Fruit fly (Drosophila melanogaster) whole organism, embryonic: Measurements from ENCODE around the gene PolQ.

Experiments used
- Aef1 ChIP-seq: fragments of 200-800 bp; sonication (Bioruptor generic); IDR thresholded peaks from 3 replicates; pipeline ENCODE4 v1.3.6; 2022; ENCODE audit warnings: missing biosample characterization, missing genetic modification characterization
- CG10147 ChIP-seq: fragments of 200-800 bp; sonication (Bioruptor generic); optimal IDR thresholded peaks from 2 replicates; lab custom pipeline; 2019; ENCODE audit warnings: missing biosample characterization, mild to moderate bottlenecking, missing genetic modification characterization, moderate library complexity
- CG10209 ChIP-seq: fragments of 200-800 bp; sonication (Bioruptor generic); optimal IDR thresholded peaks from 3 replicates; lab custom pipeline; 2017; ENCODE audit warnings: missing biosample characterization, mild to moderate bottlenecking, missing genetic modification characterization, missing genetic modification reagents
- CG12219 ChIP-seq: fragments of 200-800 bp; sonication (Bioruptor generic); optimal IDR thresholded peaks from 3 replicates; lab custom pipeline; 2018; ENCODE audit warnings: missing biosample characterization, mild to moderate bottlenecking, missing genetic modification characterization
- CG13296 ChIP-seq: fragments of 200-800 bp; sonication (Bioruptor generic); optimal IDR thresholded peaks from 3 replicates; lab custom pipeline; 2018; ENCODE audit warnings: missing biosample characterization, mild to moderate bottlenecking, missing genetic modification characterization
- CG13624 ChIP-seq: fragments of 200-800 bp; sonication (Bioruptor generic); optimal IDR thresholded peaks from 2 replicates; lab custom pipeline; 2016; ENCODE audit warnings: missing biosample characterization, missing genetic modification characterization
- CG15514 ChIP-seq: fragments of 200-800 bp; sonication (Bioruptor generic); optimal IDR thresholded peaks from 3 replicates; lab custom pipeline; 2017; ENCODE audit warnings: missing biosample characterization, missing genetic modification characterization, mild to moderate bottlenecking, moderate library complexity, missing genetic modification reagents
- CG1602 ChIP-seq: fragments of 200-800 bp; sonication (Bioruptor generic); optimal IDR thresholded peaks from 3 replicates; lab custom pipeline; 2016; ENCODE audit warnings: missing biosample characterization, missing genetic modification characterization
- CG18599 ChIP-seq: fragments of 200-800 bp; sonication (Bioruptor generic); optimal IDR thresholded peaks from 3 replicates; lab custom pipeline; 2017; ENCODE audit warnings: missing biosample characterization, missing genetic modification characterization, mild to moderate bottlenecking, moderate library complexity, missing genetic modification reagents
- CG2116 ChIP-seq: fragments of 200-800 bp; sonication (Bioruptor generic); optimal IDR thresholded peaks from 3 replicates; lab custom pipeline; 2018; ENCODE audit warnings: missing biosample characterization, mild to moderate bottlenecking, missing genetic modification characterization
- CG2712 ChIP-seq: fragments of 200-800 bp; optimal IDR thresholded peaks from 3 replicates; lab custom pipeline; 2019; ENCODE audit warnings: missing biosample characterization, mild to moderate bottlenecking, missing genetic modification characterization, moderate library complexity
- CG3281 ChIP-seq: fragments of 200-800 bp; sonication (Bioruptor generic); optimal IDR thresholded peaks from 3 replicates; lab custom pipeline; 2017; ENCODE audit warnings: missing biosample characterization, mild to moderate bottlenecking, missing genetic modification characterization
- CG6683 ChIP-seq: fragments of 200-800 bp; sonication (Bioruptor generic); optimal IDR thresholded peaks from 2 replicates; lab custom pipeline; 2017; ENCODE audit warnings: missing biosample characterization, mild to moderate bottlenecking, missing genetic modification characterization, missing genetic modification reagents
- CG6689 ChIP-seq: fragments of 200-800 bp; sonication (Bioruptor generic); IDR thresholded peaks from 2 replicates; pipeline ENCODE4 v1.3.6; 2022; ENCODE audit warnings: missing biosample characterization, missing genetic modification characterization
- CG6854 ChIP-seq: fragments of 200-800 bp; sonication (Bioruptor generic); optimal IDR thresholded peaks from 3 replicates; lab custom pipeline; 2017; ENCODE audit warnings: missing biosample characterization, mild to moderate bottlenecking, missing genetic modification characterization
- CG7556 ChIP-seq: fragments of 200-800 bp; sonication (Bioruptor generic); optimal IDR thresholded peaks from 2 replicates; lab custom pipeline; 2017; ENCODE audit warnings: missing biosample characterization, mild to moderate bottlenecking, missing genetic modification characterization
- CG7839 ChIP-seq: fragments of 200-800 bp; sonication (Bioruptor generic); optimal IDR thresholded peaks from 3 replicates; lab custom pipeline; 2018; ENCODE audit warnings: missing biosample characterization, mild to moderate bottlenecking, missing genetic modification characterization, moderate library complexity
- CG8281 ChIP-seq: fragments of 200-800 bp; sonication (Bioruptor generic); optimal IDR thresholded peaks from 2 replicates; lab custom pipeline; 2018; ENCODE audit warnings: missing biosample characterization, mild to moderate bottlenecking, missing genetic modification characterization, moderate library complexity
- CG9437 ChIP-seq: fragments of 200-800 bp; sonication (Bioruptor generic); optimal IDR thresholded peaks from 2 replicates; lab custom pipeline; 2018; ENCODE audit warnings: missing biosample characterization, mild to moderate bottlenecking, missing genetic modification characterization
- D ChIP-seq, 2 experiments: fragments of 200-800 bp in 1 of 2; fragments of >200 bp in 1 of 2; sonication (Bioruptor generic) in 1 of 2; optimal IDR thresholded peaks; 2 replicates in 1 of 2; 3 replicates in 1 of 2; lab custom pipeline; 2017; ENCODE audit warnings: mild to moderate bottlenecking in 1 of 2, missing biosample characterization in 1 of 2, missing genetic modification characterization in 1 of 2, missing genetic modification reagents in 1 of 2
- H15 ChIP-seq: fragments of 200-800 bp; sonication (Bioruptor generic); IDR thresholded peaks from 3 replicates; pipeline ENCODE4 v1.3.6; 2022; ENCODE audit warnings: missing biosample characterization, missing genetic modification characterization
- HmgZ ChIP-seq: fragments of 200-800 bp; sonication (Bioruptor generic); optimal IDR thresholded peaks from 2 replicates; lab custom pipeline; 2018; ENCODE audit warnings: missing biosample characterization, mild to moderate bottlenecking, missing genetic modification characterization
- Med ChIP-seq: fragments of 200-800 bp; sonication (Bioruptor generic); peaks from one replicate; lab custom pipeline; 2016; ENCODE audit warnings: missing biosample characterization, missing genetic modification characterization, mild to moderate bottlenecking, inconsistent platforms, moderate library complexity
- Opbp ChIP-seq: fragments of 200-800 bp; sonication (Bioruptor generic); IDR thresholded peaks from 3 replicates; pipeline ENCODE4 v1.3.6; 2022; ENCODE audit warnings: missing biosample characterization, missing genetic modification characterization; ENCODE audit not compliant: partially characterized antibody
- Xrp1 ChIP-seq: fragments of 200-800 bp; sonication (Bioruptor generic); IDR thresholded peaks from 2 replicates; pipeline ENCODE4 v1.3.6; 2022; ENCODE audit warnings: missing biosample characterization, missing genetic modification characterization
- bcd ChIP-seq: fragments of 200-800 bp; sonication (Bioruptor generic); optimal IDR thresholded peaks from 2 replicates; lab custom pipeline; 2017; ENCODE audit warnings: missing biosample characterization, mild to moderate bottlenecking, missing genetic modification characterization
- bowl ChIP-seq: fragments of 200-800 bp; sonication (Bioruptor generic); IDR thresholded peaks from 2 replicates; pipeline ENCODE4 v1.3.6; 2022; ENCODE audit warnings: missing biosample characterization, missing genetic modification characterization
- cas ChIP-seq: fragments of 200-800 bp; sonication (Bioruptor generic); IDR thresholded peaks from 2 replicates; pipeline ENCODE4 v1.3.6; 2022; ENCODE audit warnings: missing biosample characterization, missing genetic modification characterization
- dmrt99B ChIP-seq: fragments of 200-800 bp; sonication (Bioruptor generic); optimal IDR thresholded peaks from 2 replicates; lab custom pipeline; 2018; ENCODE audit warnings: missing biosample characterization, mild to moderate bottlenecking, missing genetic modification characterization, moderate library complexity
- exex ChIP-seq: fragments of 200-800 bp; sonication (Bioruptor generic); optimal IDR thresholded peaks from 4 replicates; lab custom pipeline; 2018; ENCODE audit warnings: missing biosample characterization, mild to moderate bottlenecking, missing genetic modification characterization, moderate library complexity
- fd96Cb ChIP-seq: fragments of 200-800 bp; sonication (Bioruptor generic); optimal IDR thresholded peaks from 2 replicates; lab custom pipeline; 2018; ENCODE audit warnings: missing biosample characterization, mild to moderate bottlenecking, missing genetic modification characterization, moderate library complexity
- gro ChIP-seq: fragments of 200-800 bp; sonication (Bioruptor generic); optimal IDR thresholded peaks from 2 replicates; lab custom pipeline; 2016; ENCODE audit warnings: missing biosample characterization, missing genetic modification characterization
- hkb ChIP-seq, 2 experiments: fragments of 200-800 bp in 1 of 2; fragments of >200 bp in 1 of 2; sonication (Bioruptor generic) in 1 of 2; IDR thresholded peaks in 1 of 2; optimal IDR thresholded peaks in 1 of 2; 2 replicates each; pipeline versions ENCODE4 v1.3.6 to Lab custom; 2017 to 2022; ENCODE audit warnings: missing biosample characterization in 1 of 2, missing genetic modification characterization in 1 of 2
- ind ChIP-seq: fragments of 200-800 bp; sonication (Bioruptor generic); optimal IDR thresholded peaks from 3 replicates; lab custom pipeline; 2016; ENCODE audit warnings: missing biosample characterization, missing genetic modification characterization
- lbe ChIP-seq: fragments of 200-800 bp; sonication (Bioruptor generic); optimal IDR thresholded peaks from 2 replicates; lab custom pipeline; 2016; ENCODE audit warnings: missing biosample characterization, mild to moderate bottlenecking, missing genetic modification characterization
- lilli ChIP-seq: fragments of 200-800 bp; sonication (Bioruptor generic); optimal IDR thresholded peaks from 3 replicates; lab custom pipeline; 2016; ENCODE audit warnings: missing biosample characterization, missing genetic modification characterization
- lola ChIP-seq, 3 experiments: fragments of >200 bp in 2 of 3; fragments of 200-800 bp in 1 of 3; sonication (Bioruptor generic) in 1 of 3; optimal IDR thresholded peaks; 2 replicates each; lab custom pipeline; 2017 to 2019; ENCODE audit warnings: missing biosample characterization in 3 of 3, missing genetic modification characterization in 3 of 3, mild to moderate bottlenecking in 1 of 3, moderate library complexity in 1 of 3
- lov ChIP-seq, 2 experiments: fragments of 200-800 bp in 1 of 2; fragments of >200 bp in 1 of 2; sonication (Bioruptor generic) in 1 of 2; IDR thresholded peaks in 1 of 2; optimal IDR thresholded peaks in 1 of 2; 2 replicates in 1 of 2; 3 replicates in 1 of 2; pipeline versions ENCODE4 v1.3.6 to Lab custom; 2017 to 2022; ENCODE audit warnings: missing biosample characterization in 1 of 2, missing genetic modification characterization in 1 of 2
- luna ChIP-seq: fragments of 200-800 bp; sonication (Bioruptor generic); optimal IDR thresholded peaks from 2 replicates; lab custom pipeline; 2016; ENCODE audit warnings: missing biosample characterization, missing genetic modification characterization
- mirr ChIP-seq: fragments of 200-800 bp; sonication (Bioruptor generic); optimal IDR thresholded peaks from 3 replicates; lab custom pipeline; 2018; ENCODE audit warnings: missing biosample characterization, mild to moderate bottlenecking, missing genetic modification characterization
- nmo ChIP-seq: fragments of 200-800 bp; sonication (Bioruptor generic); optimal IDR thresholded peaks from 2 replicates; lab custom pipeline; 2018; ENCODE audit warnings: missing biosample characterization, mild to moderate bottlenecking, missing genetic modification characterization, moderate library complexity
- pzg ChIP-seq: fragments of 200-800 bp; sonication (Bioruptor generic); optimal IDR thresholded peaks from 3 replicates; lab custom pipeline; 2018; ENCODE audit warnings: missing biosample characterization, mild to moderate bottlenecking, missing genetic modification characterization, moderate library complexity
- row ChIP-seq: fragments of 200-800 bp; sonication (Bioruptor generic); IDR thresholded peaks from 3 replicates; pipeline ENCODE4 v1.3.6; 2022; ENCODE audit warnings: missing biosample characterization, missing genetic modification characterization
- seq ChIP-seq: fragments of 200-800 bp; sonication (Bioruptor generic); IDR thresholded peaks from 2 replicates; pipeline ENCODE4 v1.3.6; 2022; ENCODE audit warnings: missing biosample characterization, missing genetic modification characterization
- unc-4 ChIP-seq: fragments of 200-800 bp; sonication (Bioruptor generic); IDR thresholded peaks from 2 replicates; pipeline ENCODE4 v1.3.6; 2022; ENCODE audit warnings: missing biosample characterization, missing genetic modification characterization; ENCODE audit not compliant: partially characterized antibody

The PolQ gene

dm6 chr3R:12719627-12720343, 7.7 kb upstream of the PolQ start (continued):
- no peak for TF ChIP-seq CG13624 (GFP tag; lab: Kevin White, UChicago)
- TF ChIP-seq CG1602 (GFP tag; lab: Kevin White, UChicago), result no peak
- peak; percentile 2 for TF ChIP-seq CG10209 (GFP tag; lab: Kevin White, UChicago)
- TF ChIP-seq lola (GFP tag; optimal IDR thresholded peaks at IDR 0.05; lab: Kevin White, UChicago), result peak in 1 of 3 experiments; percentile 12
- TF ChIP-seq exex, result peak; percentile 4
- TF ChIP-seq Med (GFP tag; lab: Kevin White, UChicago), result peak; percentile 73
- TF ChIP-seq CG6854 (GFP tag; lab: Kevin White, UChicago), result peak; percentile 35
- no peak for TF ChIP-seq bowl (GFP tag; lab: Robert Waterston, UW)
- TF ChIP-seq CG6683, result peak; percentile 31
- peak; percentile 51 for TF ChIP-seq CG10147
- TF ChIP-seq D (optimal IDR thresholded peaks at IDR 0.05; lab: Kevin White, UChicago), result no peak
- TF ChIP-seq D (GFP tag; optimal IDR thresholded peaks at IDR 0.05; lab: Kevin White, UChicago), result peak; percentile 35
- peak; percentile 60 for TF ChIP-seq lbe
- TF ChIP-seq luna (GFP tag; lab: Kevin White, UChicago), result peak; percentile 35
- no peak for TF ChIP-seq Opbp
- TF ChIP-seq CG6689 (GFP tag; lab: Robert Waterston, UW), result no peak
- TF ChIP-seq fd96Cb (tag; lab: Kevin White, UChicago), result peak; percentile 32
- peak; percentile 69 for TF ChIP-seq CG2712 (tag; lab: Kevin White, UChicago)
- peak; percentile 71 for TF ChIP-seq CG3281 (GFP tag; lab: Kevin White, UChicago)
- TF ChIP-seq cas, result no peak
- TF ChIP-seq lov (optimal IDR thresholded peaks at IDR 0.05; lab: Kevin White, UChicago), result no peak
- 0 out of 3 replicates have a peak, but pooled peaks have one; percentile 17 for TF ChIP-seq lov (GFP tag; IDR thresholded peaks at IDR 0.05; lab: Robert Waterston, UW)
- no peak for TF ChIP-seq CG12219 (GFP tag; lab: Kevin White, UChicago)
- peak; percentile 17; the same call in 2 of the 3 replicates for TF ChIP-seq Aef1 (GFP tag; lab: Robert Waterston, UW)
- peak; percentile 76 for TF ChIP-seq row
- TF ChIP-seq bcd (GFP tag; lab: Kevin White, UChicago), result peak; percentile 29
- TF ChIP-seq lilli, result peak; percentile 11
- TF ChIP-seq H15 (GFP tag; lab: Robert Waterston, UW), result no peak
- peak; percentile 79 for TF ChIP-seq CG18599
- peak; percentile 16 for TF ChIP-seq HmgZ
- TF ChIP-seq unc-4 (GFP tag; lab: Robert Waterston, UW), result peak; percentile 20; the same call in 1 of the 2 replicates
- TF ChIP-seq CG9437, result peak; percentile 26
- no peak for TF ChIP-seq CG2116 (GFP tag; lab: Kevin White, UChicago)
- peak; percentile 67 for TF ChIP-seq CG7839 (tag; lab: Kevin White, UChicago)
- TF ChIP-seq ind, result peak; percentile 8
- TF ChIP-seq seq, result no peak
- TF ChIP-seq mirr, result peak; percentile 9
- peak; percentile 57 for TF ChIP-seq dmrt99B (tag; lab: Kevin White, UChicago)
- peak; percentile 36; the same call in 1 of the 2 replicates for TF ChIP-seq Xrp1
- TF ChIP-seq CG15514 (GFP tag; lab: Kevin White, UChicago), result peak; percentile 33
- TF ChIP-seq CG7556 (GFP tag; lab: Kevin White, UChicago), result peak; percentile 50
- peak; percentile 28 for TF ChIP-seq CG8281 (tag; lab: Kevin White, UChicago)
- TF ChIP-seq nmo, result peak; percentile 36
- TF ChIP-seq hkb (optimal IDR thresholded peaks at IDR 0.05; lab: Kevin White, UChicago), result no peak
- TF ChIP-seq hkb (GFP tag; IDR thresholded peaks at IDR 0.05; lab: Robert Waterston, UW), result 0 out of 2 replicates have a peak, but pooled peaks have one; percentile 15
- TF ChIP-seq pzg (GFP tag; lab: Kevin White, UChicago), result no peak
- peak; percentile 72 for TF ChIP-seq gro (GFP tag; lab: Kevin White, UChicago)
- peak; percentile 46 for TF ChIP-seq CG13296 (GFP tag; lab: Kevin White, UChicago)
